Fruit fly (Drosophila melanogaster): ENCODE measurements around the gene CG15522.
"Not testable (repeated sequence)": the region's sequence is repeated elsewhere in the genome, so short reads cannot be mapped to it uniquely, and the experiment has no call there.

CG15522 gene

dm6 chr3R:29926955-29927354 lies at the start of gene CG15522:
CG15522 (plus strand) TSS chr3R:29927255.
- TF ChIP-seq insv (optimal IDR thresholded peaks at IDR 0.05), result no peak
- TF ChIP-seq psq (optimal IDR thresholded peaks at IDR 0.05), result no peak
- no peak for TF ChIP-seq h (optimal IDR thresholded peaks at IDR 0.05)
- TF ChIP-seq Myc (optimal IDR thresholded peaks at IDR 0.05), result no peak
- no peak for TF ChIP-seq Sin3A (optimal IDR thresholded peaks at IDR 0.05)
- TF ChIP-seq ttk (optimal IDR thresholded peaks at IDR 0.05), result no peak

dm6 chr3R:29880306-29880705 lies 46.7 kb upstream of the CG15522 start:
- no peak for TF ChIP-seq insv (optimal IDR thresholded peaks at IDR 0.05)
- no peak for TF ChIP-seq psq (optimal IDR thresholded peaks at IDR 0.05)
- TF ChIP-seq h (optimal IDR thresholded peaks at IDR 0.05), result no peak
- TF ChIP-seq Sin3A (optimal IDR thresholded peaks at IDR 0.05), result no peak
- TF ChIP-seq ttk (optimal IDR thresholded peaks at IDR 0.05), result no peak
- no peak for TF ChIP-seq Myc (optimal IDR thresholded peaks at IDR 0.05)

dm6 chr3R:29891183-29891582 lies 35.9 kb upstream of the CG15522 start:
- TF ChIP-seq Sin3A (optimal IDR thresholded peaks at IDR 0.05) (no peak), psq (optimal IDR thresholded peaks at IDR 0.05) (no peak), ttk (optimal IDR thresholded peaks at IDR 0.05) (no peak), h (optimal IDR thresholded peaks at IDR 0.05) (no peak), Myc (optimal IDR thresholded peaks at IDR 0.05) (no peak), insv (optimal IDR thresholded peaks at IDR 0.05) (no peak)

dm6 chr3R:29893030-29893429 lies 34.0 kb upstream of the CG15522 start:
- TF ChIP-seq h (optimal IDR thresholded peaks at IDR 0.05), result no peak

dm6 chr3R:29894393-29894792 lies 32.7 kb upstream of the CG15522 start:
- no peak for TF ChIP-seq Myc (optimal IDR thresholded peaks at IDR 0.05)
- TF ChIP-seq insv (optimal IDR thresholded peaks at IDR 0.05), result no peak
- no peak for TF ChIP-seq psq (optimal IDR thresholded peaks at IDR 0.05)

dm6 chr3R:29898588-29898987 lies 28.5 kb upstream of the CG15522 start:
- TF ChIP-seq insv (optimal IDR thresholded peaks at IDR 0.05) (no peak), h (optimal IDR thresholded peaks at IDR 0.05) (no peak)

- no peak for TF ChIP-seq psq (optimal IDR thresholded peaks at IDR 0.05)
- TF ChIP-seq ttk (optimal IDR thresholded peaks at IDR 0.05), result no peak
- no peak for TF ChIP-seq insv (optimal IDR thresholded peaks at IDR 0.05)
- no peak for TF ChIP-seq Sin3A (optimal IDR thresholded peaks at IDR 0.05)
- no peak for TF ChIP-seq Myc (optimal IDR thresholded peaks at IDR 0.05)
- TF ChIP-seq h (optimal IDR thresholded peaks at IDR 0.05), result no peak
Measured at dm6 chr3R:29899635-29900034, 27.4 kb upstream of the CG15522 start.

- TF ChIP-seq h (optimal IDR thresholded peaks at IDR 0.05), result no peak
- TF ChIP-seq psq (optimal IDR thresholded peaks at IDR 0.05), result no peak
- TF ChIP-seq insv (optimal IDR thresholded peaks at IDR 0.05), result no peak
- TF ChIP-seq Sin3A (optimal IDR thresholded peaks at IDR 0.05), result no peak
- no peak for TF ChIP-seq Myc (optimal IDR thresholded peaks at IDR 0.05)
- TF ChIP-seq ttk (optimal IDR thresholded peaks at IDR 0.05), result no peak
Measured at dm6 chr3R:29903775-29904356, 23.2 kb upstream of the CG15522 start, which contains the start of gene CG15517. CG15517 (minus strand) TSS chr3R:29903825.

dm6 chr3R:29905164-29905563 lies 21.9 kb upstream of the CG15522 start, which contains the start of gene CG15515:
CG15515 (plus strand) TSS chr3R:29905464.
- TF ChIP-seq Sin3A (optimal IDR thresholded peaks at IDR 0.05), result no peak
- TF ChIP-seq psq (optimal IDR thresholded peaks at IDR 0.05), result no peak
- no peak for TF ChIP-seq insv (optimal IDR thresholded peaks at IDR 0.05)
- TF ChIP-seq ttk (optimal IDR thresholded peaks at IDR 0.05), result no peak
- TF ChIP-seq h (optimal IDR thresholded peaks at IDR 0.05), result no peak
- no peak for TF ChIP-seq Myc (optimal IDR thresholded peaks at IDR 0.05)

- TF ChIP-seq h (optimal IDR thresholded peaks at IDR 0.05) (no peak), Sin3A (optimal IDR thresholded peaks at IDR 0.05) (no peak), Myc (optimal IDR thresholded peaks at IDR 0.05) (no peak)
Measured at dm6 chr3R:29907601-29908175, 19.4 kb upstream of the CG15522 start, which contains the start of gene CG31036. CG31036 (plus strand) TSS chr3R:29908107.

- TF ChIP-seq Myc (optimal IDR thresholded peaks at IDR 0.05) (no peak), ttk (optimal IDR thresholded peaks at IDR 0.05) (no peak), h (optimal IDR thresholded peaks at IDR 0.05) (no peak), Sin3A (optimal IDR thresholded peaks at IDR 0.05) (no peak), psq (optimal IDR thresholded peaks at IDR 0.05) (no peak), insv (optimal IDR thresholded peaks at IDR 0.05) (no peak)
Measured at dm6 chr3R:29914246-29914645, 12.8 kb upstream of the CG15522 start, which contains the start of gene Capa. Capa (minus strand) TSS chr3R:29914346.

dm6 chr3R:29920189-29920588 lies 6.9 kb upstream of the CG15522 start, which contains the start of gene trp:
trp (minus strand) TSS chr3R:29920289.
- TF ChIP-seq Sin3A (optimal IDR thresholded peaks at IDR 0.05) (no peak), Myc (optimal IDR thresholded peaks at IDR 0.05) (no peak)

- not testable (repeated sequence) for TF ChIP-seq Myc, insv, h (optimal IDR thresholded peaks at IDR 0.05)
Measured at dm6 chr3R:29921916-29922315, 5.1 kb upstream of the CG15522 start, which contains the start of gene Jon99Ciii. Jon99Ciii (plus strand) TSS chr3R:29922216.

Data from Kc167 (cell line).